Fruit fly (Drosophila melanogaster) whole organism, embryonic: ENCODE measurements around the gene CG45081.
A peak's percentile ranks its signal among the peaks of the same experiment; 100 is the strongest.

Source experiments
- Atf3 ChIP-seq: fragments of 200-800 bp; sonication (Bioruptor generic); optimal IDR thresholded peaks from 3 replicates; lab custom pipeline; 2016; ENCODE audit warnings: missing biosample characterization, missing genetic modification characterization
- Atf6 ChIP-seq: fragments of 200-800 bp; sonication (Bioruptor generic); IDR thresholded peaks from 2 replicates; pipeline ENCODE4 v1.3.6; 2022; ENCODE audit warnings: missing biosample characterization, missing genetic modification characterization
- Blimp-1 ChIP-seq: fragments of 200-800 bp; sonication (Bioruptor generic); optimal IDR thresholded peaks from 3 replicates; lab custom pipeline; 2018; ENCODE audit warnings: missing biosample characterization, missing genetic modification characterization, mild to moderate bottlenecking, moderate library complexity, missing genetic modification reagents
- C15 ChIP-seq: fragments of 200-800 bp; sonication (Bioruptor generic); IDR thresholded peaks from 3 replicates; pipeline ENCODE4 v1.3.6; 2022; ENCODE audit warnings: missing biosample characterization, missing genetic modification characterization
- CG10209 ChIP-seq: fragments of 200-800 bp; sonication (Bioruptor generic); optimal IDR thresholded peaks from 3 replicates; lab custom pipeline; 2017; ENCODE audit warnings: missing biosample characterization, mild to moderate bottlenecking, missing genetic modification characterization, missing genetic modification reagents
- CG11695 ChIP-seq: fragments of 200-800 bp; sonication (Bioruptor generic); IDR thresholded peaks from 3 replicates; pipeline ENCODE4 v1.3.6; 2022; ENCODE audit warnings: missing biosample characterization, missing genetic modification characterization
- CG12104 ChIP-seq: fragments of 200-800 bp; sonication (Bioruptor generic); optimal IDR thresholded peaks from 3 replicates; lab custom pipeline; 2016; ENCODE audit warnings: missing biosample characterization, missing genetic modification characterization
- CG12236 ChIP-seq: fragments of 200-800 bp; sonication (Bioruptor generic); optimal IDR thresholded peaks from 2 replicates; lab custom pipeline; 2016; ENCODE audit warnings: missing biosample characterization, missing genetic modification characterization
- CG12942 ChIP-seq: fragments of 200-800 bp; sonication (Bioruptor generic); optimal IDR thresholded peaks from 3 replicates; lab custom pipeline; 2016; ENCODE audit warnings: missing biosample characterization, missing genetic modification characterization
- CG13894 ChIP-seq: fragments of 200-800 bp; sonication (Bioruptor generic); optimal IDR thresholded peaks from 3 replicates; lab custom pipeline; 2018; ENCODE audit warnings: missing biosample characterization, mild to moderate bottlenecking, missing genetic modification characterization, moderate library complexity
- CG14710 ChIP-seq: fragments of 200-800 bp; sonication (Bioruptor generic); optimal IDR thresholded peaks from 3 replicates; lab custom pipeline; 2019; ENCODE audit warnings: missing biosample characterization, mild to moderate bottlenecking, missing genetic modification characterization, moderate library complexity
- CG15011 ChIP-seq: fragments of 200-800 bp; sonication (Bioruptor generic); optimal IDR thresholded peaks from 3 replicates; lab custom pipeline; 2018; ENCODE audit warnings: missing biosample characterization, mild to moderate bottlenecking, missing genetic modification characterization
- CG15073 ChIP-seq: fragments of 200-800 bp; sonication (Bioruptor generic); optimal IDR thresholded peaks from 2 replicates; lab custom pipeline; 2016; ENCODE audit warnings: missing biosample characterization, missing genetic modification characterization
- CG15479 ChIP-seq: fragments of 200-800 bp; sonication (Bioruptor generic); optimal IDR thresholded peaks from 3 replicates; lab custom pipeline; 2019; ENCODE audit warnings: missing biosample characterization, mild to moderate bottlenecking, missing genetic modification characterization, moderate library complexity
- CG15514 ChIP-seq: fragments of 200-800 bp; sonication (Bioruptor generic); optimal IDR thresholded peaks from 3 replicates; lab custom pipeline; 2017; ENCODE audit warnings: missing biosample characterization, missing genetic modification characterization, mild to moderate bottlenecking, moderate library complexity, missing genetic modification reagents
- CG17912 ChIP-seq: fragments of 200-800 bp; sonication (Bioruptor generic); optimal IDR thresholded peaks from 2 replicates; lab custom pipeline; 2018; ENCODE audit warnings: missing biosample characterization, mild to moderate bottlenecking, missing genetic modification characterization
- CG18476 ChIP-seq: fragments of 200-800 bp; sonication (Bioruptor generic); optimal IDR thresholded peaks from 2 replicates; lab custom pipeline; 2016; ENCODE audit warnings: missing biosample characterization, mild to moderate bottlenecking, missing genetic modification characterization
- CG18619 ChIP-seq: fragments of 200-800 bp; sonication (Bioruptor generic); optimal IDR thresholded peaks from 3 replicates; lab custom pipeline; 2017; ENCODE audit warnings: missing biosample characterization, mild to moderate bottlenecking, missing genetic modification characterization
- CG34376 ChIP-seq: fragments of 200-800 bp; sonication (Bioruptor generic); optimal IDR thresholded peaks from 2 replicates; lab custom pipeline; 2018; ENCODE audit warnings: missing biosample characterization, mild to moderate bottlenecking, missing genetic modification characterization
- CG4424 ChIP-seq: fragments of 200-800 bp; sonication (Bioruptor generic); optimal IDR thresholded peaks from 3 replicates; lab custom pipeline; 2016; ENCODE audit warnings: missing biosample characterization, missing genetic modification characterization
- CG4617 ChIP-seq: fragments of 200-800 bp; sonication (Bioruptor generic); optimal IDR thresholded peaks from 3 replicates; lab custom pipeline; 2016; ENCODE audit warnings: missing biosample characterization, missing genetic modification characterization, borderline replicate concordance
- CG6689 ChIP-seq: fragments of 200-800 bp; sonication (Bioruptor generic); IDR thresholded peaks from 2 replicates; pipeline ENCODE4 v1.3.6; 2022; ENCODE audit warnings: missing biosample characterization, missing genetic modification characterization
- CG7987 ChIP-seq: fragments of 200-800 bp; sonication (Bioruptor generic); optimal IDR thresholded peaks from 2 replicates; lab custom pipeline; 2018; ENCODE audit warnings: missing biosample characterization, mild to moderate bottlenecking, missing genetic modification characterization, moderate library complexity
- CG8924 ChIP-seq: fragments of 200-800 bp; optimal IDR thresholded peaks from 3 replicates; lab custom pipeline; 2019; ENCODE audit warnings: missing biosample characterization, mild to moderate bottlenecking, missing genetic modification characterization, moderate library complexity
- Doc3 ChIP-seq: fragments of 200-800 bp; sonication (Bioruptor generic); IDR thresholded peaks from 3 replicates; pipeline ENCODE4 v1.3.6; 2022; ENCODE audit warnings: missing biosample characterization, missing genetic modification characterization; ENCODE audit not compliant: partially characterized antibody
- GATAe ChIP-seq: fragments of 200-800 bp; sonication (Bioruptor generic); conservative IDR thresholded peaks from 2 replicates; pipeline ENCODE4 v1.3.6; 2022; ENCODE audit warnings: missing biosample characterization, missing genetic modification characterization
- Mrtf ChIP-seq: fragments of 200-800 bp; sonication (Bioruptor generic); IDR thresholded peaks from 3 replicates; pipeline ENCODE4 v1.3.6; 2022; ENCODE audit warnings: missing biosample characterization, missing genetic modification characterization
- Nf-YA ChIP-seq: fragments of 200-800 bp; sonication (Bioruptor generic); IDR thresholded peaks from 2 replicates; pipeline ENCODE4 v1.3.6; 2022; ENCODE audit warnings: missing biosample characterization, missing genetic modification characterization
- Tbp ChIP-seq: fragments of >200 bp; optimal IDR thresholded peaks from 2 replicates; lab custom pipeline; 2018; ENCODE audit warnings: missing biosample characterization, missing genetic modification characterization
- abd-A ChIP-seq: fragments of 200-800 bp; sonication (Bioruptor generic); optimal IDR thresholded peaks from 3 replicates; lab custom pipeline; 2019; ENCODE audit warnings: missing biosample characterization, mild to moderate bottlenecking, missing genetic modification characterization, moderate library complexity
- ara ChIP-seq: fragments of 200-800 bp; sonication (Bioruptor generic); IDR thresholded peaks from 2 replicates; pipeline ENCODE4 v1.3.6; 2022; ENCODE audit warnings: missing biosample characterization, missing genetic modification characterization
- ase ChIP-seq: fragments of 200-800 bp; sonication (Bioruptor generic); IDR thresholded peaks from 3 replicates; pipeline ENCODE4 v1.3.6; 2022; ENCODE audit warnings: missing biosample characterization, missing genetic modification characterization
- cad ChIP-seq: fragments of >200 bp; optimal IDR thresholded peaks from 2 replicates; lab custom pipeline; 2017; ENCODE audit warnings: missing biosample characterization, missing genetic modification characterization
- cato ChIP-seq: fragments of 200-800 bp; sonication (Bioruptor generic); optimal IDR thresholded peaks from 2 replicates; lab custom pipeline; 2016; ENCODE audit warnings: missing biosample characterization, missing genetic modification characterization, borderline replicate concordance
- caup ChIP-seq: fragments of 200-800 bp; sonication (Bioruptor generic); optimal IDR thresholded peaks from 3 replicates; lab custom pipeline; 2017; ENCODE audit warnings: missing biosample characterization, mild to moderate bottlenecking, missing genetic modification characterization, moderate library complexity; ENCODE audit not compliant: severe bottlenecking
- crc ChIP-seq: fragments of 200-800 bp; sonication (Bioruptor generic); optimal IDR thresholded peaks from 2 replicates; lab custom pipeline; 2016; ENCODE audit warnings: missing biosample characterization, missing genetic modification characterization
- dmrt99B ChIP-seq: fragments of 200-800 bp; sonication (Bioruptor generic); optimal IDR thresholded peaks from 2 replicates; lab custom pipeline; 2018; ENCODE audit warnings: missing biosample characterization, mild to moderate bottlenecking, missing genetic modification characterization, moderate library complexity
- en ChIP-seq: fragments of 200-800 bp; sonication (Bioruptor generic); optimal IDR thresholded peaks from 2 replicates; lab custom pipeline; 2016; ENCODE audit warnings: missing biosample characterization, missing genetic modification characterization
- exex ChIP-seq: fragments of 200-800 bp; sonication (Bioruptor generic); optimal IDR thresholded peaks from 4 replicates; lab custom pipeline; 2018; ENCODE audit warnings: missing biosample characterization, mild to moderate bottlenecking, missing genetic modification characterization, moderate library complexity
- grn ChIP-seq: fragments of 200-800 bp; sonication (Bioruptor generic); optimal IDR thresholded peaks from 3 replicates; lab custom pipeline; 2017; ENCODE audit warnings: missing biosample characterization, missing genetic modification characterization
- gsb ChIP-seq: fragments of 200-800 bp; sonication (Bioruptor generic); IDR thresholded peaks from 2 replicates; pipeline ENCODE4 v1.3.6; 2022; ENCODE audit warnings: missing biosample characterization, missing genetic modification characterization
- hth ChIP-seq: fragments of >200 bp; optimal IDR thresholded peaks from 2 replicates; lab custom pipeline; 2017; ENCODE audit warnings: inconsistent platforms
- lab ChIP-seq: fragments of 200-800 bp; sonication (Bioruptor generic); optimal IDR thresholded peaks from 3 replicates; lab custom pipeline; 2017; ENCODE audit warnings: missing biosample characterization, missing genetic modification characterization, mild to moderate bottlenecking, moderate library complexity, missing genetic modification reagents
- mam ChIP-seq: fragments of 200-800 bp; sonication (Bioruptor generic); optimal IDR thresholded peaks from 3 replicates; lab custom pipeline; 2016; ENCODE audit warnings: missing biosample characterization, missing genetic modification characterization
- oc ChIP-seq: fragments of 200-800 bp; sonication (Bioruptor generic); optimal IDR thresholded peaks from 2 replicates; lab custom pipeline; 2018; ENCODE audit warnings: missing biosample characterization, mild to moderate bottlenecking, missing genetic modification characterization, moderate library complexity
- pros ChIP-seq: fragments of 200-800 bp; sonication (Bioruptor generic); optimal IDR thresholded peaks from 3 replicates; lab custom pipeline; 2019; ENCODE audit warnings: missing biosample characterization, mild to moderate bottlenecking, missing genetic modification characterization, moderate library complexity
- sens ChIP-seq: fragments of 200-800 bp; sonication (Bioruptor generic); peaks from one replicate; lab custom pipeline; 2016; ENCODE audit warnings: missing biosample characterization, missing genetic modification characterization
- sna ChIP-seq: fragments of 200-800 bp; sonication (Bioruptor generic); IDR thresholded peaks from 2 replicates; pipeline ENCODE4 v1.3.6; 2022; ENCODE audit warnings: missing biosample characterization, missing genetic modification characterization; ENCODE audit not compliant: partially characterized antibody
- ttk ChIP-seq: fragments of 200-800 bp; sonication (Bioruptor generic); IDR thresholded peaks from 2 replicates; pipeline ENCODE4 v2.1.2; 2022; ENCODE audit warnings: missing biosample characterization, missing genetic modification characterization

Gene CG45081

DNA sequence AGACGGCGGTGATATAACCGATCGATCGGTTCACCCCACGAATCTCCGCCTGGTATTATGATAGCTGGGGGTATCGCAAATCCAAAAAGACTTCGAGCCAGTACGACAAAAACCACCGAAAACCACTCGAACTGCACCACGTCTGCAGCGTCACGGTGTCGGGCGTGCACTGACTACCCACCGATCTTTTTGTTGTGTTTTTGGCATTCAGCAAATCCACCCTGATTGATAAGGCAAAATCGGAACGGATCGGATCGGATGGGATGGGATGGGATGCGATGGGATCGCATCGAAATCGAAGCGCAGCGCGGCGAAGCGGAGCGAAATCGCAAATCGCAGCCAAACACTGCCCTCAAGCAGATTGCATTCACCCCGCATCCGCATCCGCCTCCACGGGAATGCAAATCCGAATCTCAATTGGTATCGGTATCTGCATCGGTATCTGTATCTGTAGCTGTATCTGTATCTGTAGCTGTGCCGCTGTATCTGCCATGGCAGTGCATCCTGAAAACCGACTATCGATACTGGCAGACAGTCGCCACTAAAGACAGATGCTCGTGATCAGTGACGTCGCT lies 22.6 kb downstream of the CG45081 start:
- TF ChIP-seq CG18476 (GFP tag; lab: Kevin White, UChicago) (no peak), ara (GFP tag; lab: Robert Waterston, UW) (no peak), CG12104 (GFP tag; lab: Kevin White, UChicago) (no peak), CG17912 (GFP tag; lab: Kevin White, UChicago) (no peak), hth (no peak), ttk (GFP tag; lab: Robert Waterston, UW) (no peak), Tbp (GFP tag; lab: Kevin White, UChicago) (no peak), pros (no peak), CG7987 (GFP tag; lab: Kevin White, UChicago) (no peak), sens (GFP tag; lab: Kevin White, UChicago) (peak; percentile 37), Doc3 (GFP tag; lab: Robert Waterston, UW) (no peak), C15 (GFP tag; lab: Robert Waterston, UW) (no peak), Mrtf (GFP tag; lab: Robert Waterston, UW) (no peak), CG18619 (no peak), CG15479 (GFP tag; lab: Kevin White, UChicago) (peak; percentile 67), lab (GFP tag; lab: Kevin White, UChicago) (no peak)

DNA sequence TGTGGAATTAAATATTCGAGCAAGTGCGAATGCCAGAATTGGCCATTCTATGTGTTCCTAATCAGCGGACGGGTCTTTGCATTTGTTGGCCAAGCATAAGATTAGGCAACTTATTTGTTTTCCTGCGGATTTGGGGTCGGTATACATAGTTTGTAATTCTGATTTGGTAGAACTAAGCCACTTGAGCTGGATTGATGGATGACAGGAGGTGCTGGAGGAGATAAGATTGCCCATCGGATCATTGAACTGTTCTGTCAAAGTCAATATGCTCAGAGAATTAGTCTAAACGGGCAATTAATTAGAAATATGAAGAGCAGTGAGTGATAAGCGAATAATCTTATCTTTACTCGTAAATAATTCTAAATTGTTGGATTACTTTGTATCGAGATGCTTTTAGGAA lies 23.6 kb downstream of the CG45081 start:
- TF ChIP-seq gsb (no peak), CG4424 (GFP tag; lab: Kevin White, UChicago) (no peak), Nf-YA (no peak), GATAe (peak; percentile 37; the same call in 1 of the 2 replicates), grn (GFP tag; lab: Kevin White, UChicago) (peak; percentile 84), CG34376 (peak; percentile 26), CG15073 (GFP tag; lab: Kevin White, UChicago) (no peak), mam (no peak), CG11695 (GFP tag; lab: Robert Waterston, UW) (no peak), cato (GFP tag; lab: Kevin White, UChicago) (no peak), CG6689 (GFP tag; lab: Robert Waterston, UW) (no peak), CG14710 (tag; lab: Kevin White, UChicago) (no peak), ase (GFP tag; lab: Robert Waterston, UW) (no peak), crc (GFP tag; lab: Kevin White, UChicago) (no peak), en (GFP tag; lab: Kevin White, UChicago) (no peak), Atf3 (GFP tag; lab: Kevin White, UChicago) (no peak), Blimp-1 (no peak), abd-A (no peak), CG18619 (no peak), CG12236 (GFP tag; lab: Kevin White, UChicago) (no peak), CG12942 (no peak), CG15514 (GFP tag; lab: Kevin White, UChicago) (no peak), CG15011 (no peak), CG15479 (GFP tag; lab: Kevin White, UChicago) (peak; percentile 21), cad (GFP tag; lab: Kevin White, UChicago) (no peak), CG13894 (tag; lab: Kevin White, UChicago) (no peak), sna (GFP tag; lab: Robert Waterston, UW) (no peak), exex (tag; lab: Kevin White, UChicago) (peak; percentile 99), caup (GFP tag; lab: Kevin White, UChicago) (no peak), oc (tag; lab: Kevin White, UChicago) (no peak), Mrtf (GFP tag; lab: Robert Waterston, UW) (no peak), Atf6 (GFP tag; lab: Robert Waterston, UW) (0 out of 2 replicates have a peak, but pooled peaks have one; percentile 24), CG4617 (no peak), CG10209 (GFP tag; lab: Kevin White, UChicago) (no peak), CG8924 (tag; lab: Kevin White, UChicago) (no peak), dmrt99B (tag; lab: Kevin White, UChicago) (no peak)
